Worm (Caenorhabditis elegans) whole organism, L4/young adult: Measurements from ENCODE around the gene smcr-8.
"Not testable (repeated sequence)": the region's sequence is repeated elsewhere in the genome, so short reads cannot be mapped to it uniquely, and the experiment has no call there.

Experiments used
- W03F9.2 ChIP-seq: fragments of 150-350 bp; optimal IDR thresholded peaks from 2 replicates; lab custom pipeline; 2014; ENCODE audit warnings: missing biosample characterization, missing genetic modification characterization
- dao-5 ChIP-seq: sonication (generic microtip); optimal IDR thresholded peaks from 2 replicates; lab custom pipeline; 2016; ENCODE audit warnings: missing genotype, missing genetic modification characterization, moderate library complexity, missing compliant biosample characterization
- him-1 ChIP-seq: sonication (generic microtip); optimal IDR thresholded peaks from 2 replicates; lab custom pipeline; 2016; ENCODE audit warnings: missing genotype, missing genetic modification reagents, missing genetic modification characterization, missing compliant biosample characterization

smcr-8 gene

DNA sequence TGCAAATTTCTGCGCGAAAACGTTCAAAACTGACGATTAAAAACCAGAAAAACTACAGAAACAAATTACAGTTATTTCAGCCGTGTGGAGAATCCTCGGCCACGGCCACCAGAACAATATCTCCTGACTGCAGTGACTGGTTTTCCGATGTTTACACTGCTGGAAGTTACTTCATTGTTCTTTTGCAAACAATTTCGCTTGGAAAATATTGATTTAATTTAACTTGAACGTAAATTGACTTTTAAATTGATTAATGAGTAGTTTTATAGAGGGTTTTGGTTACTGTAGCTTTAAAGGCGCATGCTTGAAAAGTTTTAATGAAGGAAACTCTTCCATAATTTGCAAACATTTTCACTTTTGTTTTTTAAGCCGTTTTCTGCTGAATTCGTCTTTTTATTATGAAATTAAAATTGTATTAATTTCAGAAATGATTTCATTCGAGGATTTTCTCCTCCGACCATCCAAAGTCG, at the start of gene smcr-8:
Gene smcr-8 (plus strand): TSS at position 420 of the 470 bp plus-strand sequence.
- TF ChIP-seq W03F9.2 (tag; lab: Kevin White, UChicago): no peak
- no peak for TF ChIP-seq dao-5
- no peak for TF ChIP-seq him-1 (tag; lab: Kevin White, UChicago)

DNA sequence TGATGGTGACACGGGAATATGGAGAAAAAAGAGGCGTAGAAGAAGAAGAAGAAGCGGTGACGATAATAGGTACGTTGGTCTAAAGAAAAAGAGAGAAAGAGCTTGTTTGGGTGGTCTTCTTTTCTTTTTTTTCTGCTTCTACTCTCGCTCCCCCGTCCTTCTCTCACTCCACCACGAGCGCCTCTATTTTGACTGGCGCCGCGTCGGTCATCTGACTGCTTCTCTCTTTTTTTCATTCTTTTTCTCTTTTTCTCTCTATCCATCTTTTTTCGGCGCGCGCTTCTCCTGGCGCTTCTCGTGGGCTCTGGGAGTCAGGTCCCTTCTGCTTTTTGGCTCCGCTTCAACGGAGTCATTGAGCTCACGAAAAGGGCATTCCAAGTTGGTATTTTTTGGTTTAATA, 48.8 kb upstream of the smcr-8 start:
- peak; percentile 27 for TF ChIP-seq him-1 (tag; lab: Kevin White, UChicago)
- no peak for TF ChIP-seq dao-5
- no peak for TF ChIP-seq W03F9.2 (tag; lab: Kevin White, UChicago)

DNA sequence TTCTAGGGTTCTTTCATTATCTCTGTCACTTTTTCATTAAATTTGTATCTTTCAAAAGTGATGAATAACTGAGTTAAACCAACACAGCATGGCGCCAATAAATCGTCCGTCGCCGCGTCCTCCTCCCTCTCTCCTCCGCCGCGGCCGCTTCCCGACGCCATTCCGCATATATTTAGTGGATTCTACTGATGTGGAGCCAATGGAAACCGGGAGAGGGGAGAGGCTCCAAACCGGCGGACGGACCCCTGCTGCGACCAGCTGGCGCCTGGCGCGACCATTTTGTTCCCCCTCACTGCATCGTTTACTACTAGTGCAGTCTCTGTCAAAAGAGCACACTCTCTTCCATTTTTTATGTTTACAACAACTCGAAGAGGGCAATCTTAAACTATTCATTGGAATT, 48.0 kb upstream of the smcr-8 start:
- TF ChIP-seq dao-5: no peak
- no peak for TF ChIP-seq W03F9.2 (tag; lab: Kevin White, UChicago)
- TF ChIP-seq him-1 (tag; lab: Kevin White, UChicago): no peak

DNA sequence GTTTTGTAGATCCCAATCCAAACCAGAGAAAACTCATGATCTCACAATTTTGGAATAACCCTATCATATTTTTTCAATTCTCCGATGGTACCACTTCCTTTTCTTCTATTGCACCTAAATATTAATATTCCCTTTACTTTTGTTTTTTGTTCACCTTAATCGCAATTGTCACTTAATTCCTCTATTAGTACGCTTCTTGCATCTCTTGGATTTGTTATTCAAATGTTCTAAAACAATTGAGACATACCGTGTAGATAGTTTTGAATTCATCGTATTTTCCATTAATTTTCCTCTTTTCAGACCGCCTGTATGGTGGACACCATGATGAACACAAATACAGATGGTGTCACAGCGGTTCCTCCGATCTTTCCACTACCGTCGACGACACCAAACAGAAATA, 47.4 kb upstream of the smcr-8 start, which contains the start of gene flh-2:
Gene flh-2 (plus strand): TSS at position 301 of the 400 bp plus-strand sequence.
- TF ChIP-seq him-1 (tag; lab: Kevin White, UChicago) (no peak), dao-5 (no peak), W03F9.2 (tag; lab: Kevin White, UChicago) (no peak)

DNA sequence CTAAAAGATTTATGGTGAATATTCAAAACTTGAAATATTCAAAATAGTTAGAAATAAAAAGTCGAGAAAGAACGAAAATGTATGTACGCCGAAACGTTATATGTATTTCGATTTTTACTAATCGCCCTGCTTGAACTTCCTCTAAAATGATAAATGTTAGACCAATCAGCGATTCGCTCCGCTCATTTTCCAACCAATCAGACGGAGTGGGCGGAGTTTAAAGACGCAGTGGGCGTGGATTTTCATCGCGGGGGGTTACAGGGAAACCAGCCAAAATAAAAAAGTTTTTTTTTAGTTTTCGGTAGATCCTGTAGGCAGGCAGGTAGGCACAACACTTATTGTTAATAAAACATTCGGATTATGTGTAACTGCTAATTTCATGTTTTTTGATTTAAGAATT, 46.2 kb upstream of the smcr-8 start:
- TF ChIP-seq dao-5 (no peak), him-1 (tag; lab: Kevin White, UChicago) (no peak), W03F9.2 (tag; lab: Kevin White, UChicago) (no peak)

DNA sequence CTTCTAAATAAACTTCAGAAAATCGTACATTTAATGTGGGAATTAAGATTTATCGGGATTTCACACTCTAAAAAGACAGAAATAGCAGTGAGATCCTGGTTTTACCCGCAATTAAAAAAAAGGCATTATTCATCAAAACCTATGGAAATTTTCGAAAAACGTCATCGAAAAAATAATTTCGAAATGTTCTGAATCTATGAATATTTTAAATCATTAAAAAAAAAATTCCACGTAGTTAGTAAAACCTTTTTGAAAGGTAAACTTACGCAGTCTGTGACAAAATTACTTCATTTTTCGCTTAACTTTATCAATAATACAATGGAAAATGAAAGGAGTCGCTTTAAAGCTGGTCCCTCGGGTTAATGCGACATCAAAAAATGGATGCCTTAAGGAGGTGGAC, 42.6 kb upstream of the smcr-8 start, which contains the start of gene C26E6.1:
Gene C26E6.1 (plus strand): TSS at position 301 of the 400 bp plus-strand sequence.
- no peak for TF ChIP-seq W03F9.2 (tag; lab: Kevin White, UChicago)
- no peak for TF ChIP-seq him-1 (tag; lab: Kevin White, UChicago)
- TF ChIP-seq dao-5: no peak

DNA sequence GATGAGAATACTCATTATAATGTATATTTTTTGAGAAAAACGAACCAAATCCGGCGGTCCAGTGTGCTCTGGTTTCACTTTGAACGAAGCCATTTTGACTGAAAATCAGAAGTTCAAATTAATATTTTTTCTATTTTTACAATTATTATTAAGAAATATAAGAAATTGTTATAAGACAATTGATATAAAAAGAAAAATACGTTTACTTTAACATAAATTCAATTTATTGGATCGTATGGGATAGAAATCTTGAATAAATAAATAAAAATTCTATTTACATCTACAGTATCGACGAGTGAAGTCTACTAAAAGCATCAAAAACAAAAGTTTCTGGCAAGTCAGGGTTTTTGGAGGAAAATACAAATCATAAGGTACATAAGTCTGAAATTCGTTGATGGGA, 39.0 kb upstream of the smcr-8 start, which contains the start of gene C27F2.4:
Gene C27F2.4 (minus strand): TSS at position 101 of the 400 bp plus-strand sequence.
- TF ChIP-seq dao-5 (no peak), him-1 (tag; lab: Kevin White, UChicago) (no peak), W03F9.2 (tag; lab: Kevin White, UChicago) (no peak)

DNA sequence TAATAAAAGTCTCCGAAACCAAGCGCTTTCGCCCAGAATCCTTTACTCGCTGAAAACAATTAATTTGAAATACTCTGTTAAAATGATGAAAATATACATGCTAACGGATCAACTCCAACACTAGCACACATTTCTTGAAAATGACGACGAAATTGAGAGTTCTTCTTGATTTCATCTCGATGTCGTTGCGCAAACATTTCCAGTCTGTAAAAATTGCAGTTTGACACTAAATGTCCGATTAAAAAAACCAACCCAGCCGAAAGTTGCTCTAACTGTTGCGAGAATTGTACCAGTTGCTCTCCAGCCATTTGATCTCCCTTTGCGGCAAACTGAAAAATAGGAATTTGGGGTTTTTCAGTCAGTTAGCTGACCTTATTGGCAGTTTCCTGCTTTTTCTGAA, 37.9 kb upstream of the smcr-8 start:
- TF ChIP-seq dao-5 (no peak), W03F9.2 (tag; lab: Kevin White, UChicago) (no peak), him-1 (tag; lab: Kevin White, UChicago) (no peak)

DNA sequence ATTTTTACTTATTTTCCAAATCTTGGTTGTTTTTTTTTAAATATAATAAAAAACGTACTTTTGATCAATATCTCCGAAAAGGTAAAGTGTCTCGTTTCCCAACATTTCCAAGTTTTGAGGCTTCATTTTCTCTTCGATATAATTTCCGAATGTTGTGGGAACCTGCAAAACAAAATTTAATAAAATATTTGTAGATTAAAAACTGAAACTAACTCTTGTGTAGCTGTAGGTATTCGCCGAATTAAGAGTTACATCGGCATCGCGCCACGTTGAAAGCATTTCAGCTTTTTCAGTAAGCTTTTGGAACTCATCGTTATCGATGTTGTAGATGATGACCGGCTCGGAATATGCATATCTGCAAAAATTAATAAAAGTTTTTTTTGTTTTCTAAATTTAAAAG, 36.8 kb upstream of the smcr-8 start, which contains the start of gene vps-22:
Gene vps-22 (minus strand): TSS at position 101 of the 400 bp plus-strand sequence.
- no peak for TF ChIP-seq dao-5
- TF ChIP-seq W03F9.2 (tag; lab: Kevin White, UChicago): no peak
- TF ChIP-seq him-1 (tag; lab: Kevin White, UChicago): no peak

DNA sequence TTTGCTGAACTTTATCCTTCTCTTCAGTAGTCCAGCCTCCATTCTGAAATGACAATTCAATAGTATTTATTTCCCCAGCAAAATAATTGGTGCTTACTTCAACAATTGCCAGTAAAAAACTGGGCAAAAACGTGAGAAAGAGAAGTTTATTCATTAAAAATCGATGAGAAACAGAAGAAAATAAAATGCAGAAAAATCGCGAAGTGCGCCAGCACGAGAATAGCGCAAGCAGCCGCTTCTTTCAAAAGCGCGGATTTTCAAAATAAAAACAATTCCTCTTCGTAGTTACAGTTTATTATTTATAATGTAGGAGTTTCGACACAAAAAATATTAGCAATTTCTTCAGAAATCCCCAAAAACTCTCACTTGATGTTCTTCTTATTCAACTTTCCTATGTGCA, 36.3 kb upstream of the smcr-8 start, which contains the start of gene C27F2.9:
Gene C27F2.9 (minus strand): TSS at position 159 of the 400 bp plus-strand sequence.
- TF ChIP-seq dao-5 (no peak), W03F9.2 (tag; lab: Kevin White, UChicago) (peak; percentile 93), him-1 (tag; lab: Kevin White, UChicago) (peak; percentile 85)

DNA sequence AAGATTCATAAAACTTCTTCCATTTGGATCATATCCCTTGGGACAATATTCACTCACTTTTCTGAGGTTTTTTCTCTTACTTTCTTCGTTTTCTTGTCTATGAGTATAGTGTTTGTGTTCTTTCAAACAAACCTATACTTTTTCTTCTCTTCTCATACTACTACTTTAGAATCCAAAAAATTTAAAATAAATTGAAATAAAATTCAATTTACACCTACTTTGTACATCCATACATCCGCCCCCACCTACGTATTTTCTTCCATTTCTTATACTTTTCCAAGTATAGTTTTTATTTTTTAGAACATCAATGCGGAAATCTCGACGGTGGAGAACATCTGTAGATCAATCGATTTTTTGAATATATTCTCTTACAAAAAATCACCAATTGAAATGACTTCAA, 33.9 kb upstream of the smcr-8 start, which contains the start of gene nca-2:
Gene nca-2 (plus strand): TSS at position 301 of the 400 bp plus-strand sequence.
- TF ChIP-seq W03F9.2 (tag; lab: Kevin White, UChicago) (no peak), him-1 (tag; lab: Kevin White, UChicago) (no peak), dao-5 (no peak)

DNA sequence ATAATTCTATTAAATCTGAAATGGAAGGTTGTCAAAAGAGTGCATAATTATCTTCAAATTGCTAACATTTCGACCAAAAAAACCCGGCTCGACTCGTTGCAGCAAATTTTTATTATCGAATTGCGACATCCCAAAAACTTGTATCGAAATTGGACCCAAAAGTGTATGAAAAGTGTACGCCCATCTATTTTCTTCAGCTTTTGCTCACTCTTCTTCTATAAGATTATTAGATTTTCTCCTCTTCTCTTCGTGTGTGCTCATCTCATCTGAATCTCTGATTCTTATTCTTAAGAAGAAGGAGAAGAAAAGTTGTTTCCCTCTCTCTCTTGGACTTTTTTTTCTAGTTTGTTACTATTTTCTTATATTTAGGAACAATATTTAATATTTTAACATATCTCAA, 31.9 kb upstream of the smcr-8 start:
- TF ChIP-seq him-1 (tag; lab: Kevin White, UChicago) (no peak), W03F9.2 (tag; lab: Kevin White, UChicago) (no peak)

DNA sequence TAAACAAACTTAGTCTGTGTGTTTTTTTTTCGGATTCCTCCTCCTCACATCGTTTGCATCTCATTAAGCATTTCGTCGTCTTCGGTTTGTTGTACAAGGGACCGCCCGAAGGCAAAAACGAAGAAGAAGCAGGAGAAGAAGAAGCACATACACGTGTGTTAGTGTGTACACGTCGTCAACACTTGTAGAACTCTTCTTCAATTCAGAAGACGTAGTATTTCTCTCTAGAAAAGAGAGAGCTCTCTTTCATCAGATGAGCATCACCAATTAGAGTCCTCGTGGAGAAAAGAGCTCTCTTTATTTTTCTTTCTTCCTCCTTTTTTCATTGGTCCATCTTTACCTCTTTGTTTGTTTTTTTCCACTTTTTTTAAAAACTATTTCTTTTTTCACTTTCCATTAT, 31.0 kb upstream of the smcr-8 start:
- no peak for TF ChIP-seq dao-5
- no peak for TF ChIP-seq W03F9.2 (tag; lab: Kevin White, UChicago)
- TF ChIP-seq him-1 (tag; lab: Kevin White, UChicago): no peak

DNA sequence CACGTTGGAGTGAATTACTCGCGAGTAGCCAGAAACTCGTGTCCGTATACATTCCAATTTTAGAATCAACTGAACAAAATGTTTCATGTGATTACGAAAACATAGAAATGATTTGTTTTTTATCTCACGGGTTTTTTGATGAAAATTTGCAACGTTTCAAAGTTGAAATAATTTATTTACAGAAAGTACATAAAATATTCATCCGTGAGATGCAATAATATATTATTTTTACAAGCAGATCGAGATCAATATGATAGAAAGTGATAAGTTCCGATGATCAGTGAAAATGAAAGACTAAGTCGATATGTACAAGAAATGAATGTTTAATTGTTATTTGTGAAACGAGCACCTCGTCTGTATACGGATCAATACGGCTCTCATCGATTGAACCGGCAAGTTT, 18.8 kb upstream of the smcr-8 start, which contains the start of gene C27F2.6:
Gene C27F2.6 (minus strand): TSS at position 101 of the 400 bp plus-strand sequence.
- not testable (repeated sequence) for TF ChIP-seq dao-5; him-1 (tag; lab: Kevin White, UChicago); W03F9.2 (tag; lab: Kevin White, UChicago)

DNA sequence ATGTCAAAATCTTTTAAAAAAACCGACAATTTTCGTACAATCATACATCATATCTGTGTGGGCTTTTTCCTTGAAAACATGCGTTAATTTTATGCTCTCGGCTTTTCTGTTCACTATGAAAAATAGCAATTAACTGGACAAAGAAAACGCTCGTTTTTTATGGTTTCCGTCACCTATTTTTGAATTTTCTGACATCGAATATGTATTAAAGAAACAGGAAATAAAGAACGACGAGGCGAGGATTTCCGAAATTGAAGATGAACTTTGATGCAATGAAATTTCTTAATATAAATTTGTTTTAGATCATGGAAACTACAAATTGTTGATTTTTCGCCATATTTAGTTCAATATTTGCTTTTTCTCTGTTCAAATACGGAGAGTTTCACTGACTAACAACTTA, 15.2 kb upstream of the smcr-8 start:
- TF ChIP-seq him-1 (tag; lab: Kevin White, UChicago): no peak
- TF ChIP-seq dao-5: no peak
- TF ChIP-seq W03F9.2 (tag; lab: Kevin White, UChicago): no peak
